Fruit fly (Drosophila melanogaster) whole organism, pupa: ENCODE measurements around the gene Bulli.

Experiments used
- CG13204 ChIP-seq: fragments of 200-800 bp; sonication (Bioruptor generic); optimal IDR thresholded peaks from 2 replicates; lab custom pipeline; 2018; ENCODE audit warnings: missing biosample characterization, mild to moderate bottlenecking, missing genetic modification characterization, moderate library complexity
- CG14655 ChIP-seq: fragments of 200-800 bp; sonication (Bioruptor generic); optimal IDR thresholded peaks from 3 replicates; lab custom pipeline; 2017; ENCODE audit warnings: mild to moderate bottlenecking, missing biosample characterization, missing genetic modification reagents, missing genetic modification characterization
- CG34367 ChIP-seq: fragments of 200-800 bp; sonication (Bioruptor generic); optimal IDR thresholded peaks from 2 replicates; lab custom pipeline; 2018; ENCODE audit warnings: missing biosample characterization, mild to moderate bottlenecking, missing genetic modification characterization
- CG8301 ChIP-seq: fragments of 200-800 bp; sonication (Bioruptor generic); optimal IDR thresholded peaks from 2 replicates; lab custom pipeline; 2018; ENCODE audit warnings: missing biosample characterization, mild to moderate bottlenecking, missing genetic modification characterization
- D1 ChIP-seq: fragments of 200-800 bp; sonication (Bioruptor generic); optimal IDR thresholded peaks from 2 replicates; lab custom pipeline; 2018; ENCODE audit warnings: missing biosample characterization, mild to moderate bottlenecking, missing genetic modification characterization, moderate library complexity
- fd96Ca ChIP-seq: fragments of 200-800 bp; sonication (Bioruptor generic); IDR thresholded peaks from 3 replicates; pipeline ENCODE4 v1.3.6; 2022; ENCODE audit warnings: missing biosample characterization, missing genetic modification characterization

dm6 chr3L:6500470-6500869, 12.0 kb downstream of the Bulli start:
- TF ChIP-seq CG8301 (tag; lab: Kevin White, UChicago) (no peak), CG34367 (no peak), D1 (tag; lab: Kevin White, UChicago) (no peak), CG14655 (GFP tag; lab: Kevin White, UChicago) (no peak), fd96Ca (GFP tag; lab: Robert Waterston, UW) (no peak), CG13204 (no peak)
